Worm (Caenorhabditis elegans): ENCODE data around the gene Y38F1A.1.

Y38F1A.1 gene

DNA sequence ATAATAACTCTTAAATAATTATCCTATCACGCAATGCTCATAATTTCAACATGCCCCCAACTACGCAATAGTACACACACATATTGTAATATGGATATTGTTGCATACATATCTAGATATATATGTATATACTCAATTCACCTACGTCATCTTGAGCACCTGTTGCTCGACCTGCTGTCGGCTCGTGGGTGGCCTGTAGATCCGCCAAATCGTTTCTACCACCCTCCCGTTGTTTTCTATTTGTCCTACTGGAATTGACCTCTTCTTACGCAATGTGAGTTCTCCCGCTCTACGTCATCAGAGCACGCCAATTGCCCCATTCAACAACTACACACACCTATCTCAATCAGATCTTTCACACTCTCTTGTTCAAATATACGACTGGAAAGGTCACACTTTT is 31.2 kb upstream of the Y38F1A.1 start:
- TF ChIP-seq repo-1 (tag; optimal IDR thresholded peaks at IDR 0.05) (no peak), ztf-6 (GFP tag; IDR thresholded peaks at IDR 0.05) (no peak)

DNA sequence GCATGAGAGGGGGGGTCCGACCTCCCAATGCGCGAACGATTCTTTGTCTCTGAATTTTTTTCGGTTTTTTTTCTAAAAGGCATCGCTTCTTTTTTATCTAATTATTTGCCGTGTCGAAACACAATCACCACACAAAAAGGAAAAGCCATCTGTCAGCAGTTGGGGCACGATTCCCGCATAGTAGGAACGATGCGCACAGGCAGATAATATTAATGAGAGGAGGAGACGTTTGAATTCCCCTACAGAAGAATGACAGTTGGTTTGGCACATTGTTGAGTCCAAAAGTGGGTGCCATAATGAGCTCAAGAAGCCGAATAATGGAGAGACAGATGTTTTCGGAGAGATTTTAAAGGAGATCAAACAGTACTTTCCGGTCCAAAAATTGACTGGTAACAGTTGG is 30.1 kb upstream of the Y38F1A.1 start:
- no peak for TF ChIP-seq mes-4 (tag; optimal IDR thresholded peaks at IDR 0.05)
- TF ChIP-seq repo-1 (tag; optimal IDR thresholded peaks at IDR 0.05) = no peak
- TF ChIP-seq nfya-2 (GFP tag; IDR thresholded peaks at IDR 0.05) = no peak
- no peak for TF ChIP-seq egrh-3 (GFP tag; IDR thresholded peaks at IDR 0.05)
- TF ChIP-seq T26A5.8 (tag; optimal IDR thresholded peaks at IDR 0.05) = no peak
- no peak for TF ChIP-seq ztf-3 (GFP tag; optimal IDR thresholded peaks at IDR 0.05)
- no peak for TF ChIP-seq F39B2.1 (GFP tag; IDR thresholded peaks at IDR 0.05)
- no peak for TF ChIP-seq F33H1.4 (GFP tag; IDR thresholded peaks at IDR 0.05)
- no peak for TF ChIP-seq F22D6.2 (tag; optimal IDR thresholded peaks at IDR 0.05)
- TF ChIP-seq lag-1 (GFP tag; IDR thresholded peaks at IDR 0.05) = no peak
- no peak for TF ChIP-seq athp-1 (tag; optimal IDR thresholded peaks at IDR 0.05)
- TF ChIP-seq C06A6.2 (GFP tag; conservative IDR thresholded peaks at IDR 0.05) = no peak
- TF ChIP-seq let-526 (GFP tag; IDR thresholded peaks at IDR 0.05) = no peak
- TF ChIP-seq attf-5 (GFP tag; optimal IDR thresholded peaks at IDR 0.05) = no peak
- no peak for TF ChIP-seq die-1 (tag; optimal IDR thresholded peaks at IDR 0.05)
- no peak for TF ChIP-seq lir-1 (GFP tag; conservative IDR thresholded peaks at IDR 0.05)
- no peak for TF ChIP-seq ceh-100 (GFP tag; IDR thresholded peaks at IDR 0.05)
- no peak for TF ChIP-seq ztf-22 (GFP tag; optimal IDR thresholded peaks at IDR 0.05)
- TF ChIP-seq dpff-1 (tag; optimal IDR thresholded peaks at IDR 0.05) = no peak

ce11 chrII:12982830-12983229 is 28.3 kb upstream of the Y38F1A.1 start:
- TF ChIP-seq snpc-3.4 (tag; optimal IDR thresholded peaks at IDR 0.05) (no peak), lin-35 (GFP tag; optimal IDR thresholded peaks at IDR 0.05) (no peak), ztf-18 (tag; optimal IDR thresholded peaks at IDR 0.05) (no peak), nfya-2 (GFP tag; IDR thresholded peaks at IDR 0.05) (no peak), lin-54 (GFP tag; optimal IDR thresholded peaks at IDR 0.05) (no peak), hsf-1 (GFP tag; IDR thresholded peaks at IDR 0.05) (no peak), ztf-6 (GFP tag; IDR thresholded peaks at IDR 0.05) (no peak)

DNA sequence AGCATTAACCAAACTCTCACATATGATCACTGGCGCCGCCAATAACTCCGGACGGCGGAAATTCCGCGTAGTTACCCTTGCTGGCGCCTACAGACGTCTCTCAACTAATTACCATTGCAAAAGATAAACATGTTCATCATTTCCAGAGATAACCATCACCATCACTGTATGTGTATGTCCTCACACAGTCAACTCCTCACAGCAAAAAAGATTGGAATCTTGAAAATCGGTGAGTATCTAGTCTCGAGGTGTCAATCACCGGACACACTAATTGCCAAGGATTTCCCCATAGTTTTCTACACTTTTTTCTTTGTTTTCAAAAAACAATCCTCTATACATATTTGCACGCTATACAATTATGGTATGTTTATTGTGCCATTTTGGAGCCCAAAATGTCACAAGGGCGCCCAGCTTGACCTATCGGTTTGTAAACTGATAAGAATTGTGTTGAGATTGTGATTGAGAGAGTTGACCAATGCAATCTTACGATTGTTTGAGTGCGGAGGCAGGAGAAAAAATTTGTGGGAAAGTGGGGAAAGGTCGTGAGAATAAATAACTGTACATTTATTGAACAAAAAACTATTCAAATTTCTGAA is 27.5 kb upstream of the Y38F1A.1 start:
- TF ChIP-seq nhr-80 (tag; optimal IDR thresholded peaks at IDR 0.05) = peak; percentile 26
- TF ChIP-seq ceh-100 (GFP tag; IDR thresholded peaks at IDR 0.05) = no peak
- TF ChIP-seq unc-62 (GFP tag; optimal IDR thresholded peaks at IDR 0.05) = peak; percentile 80

DNA sequence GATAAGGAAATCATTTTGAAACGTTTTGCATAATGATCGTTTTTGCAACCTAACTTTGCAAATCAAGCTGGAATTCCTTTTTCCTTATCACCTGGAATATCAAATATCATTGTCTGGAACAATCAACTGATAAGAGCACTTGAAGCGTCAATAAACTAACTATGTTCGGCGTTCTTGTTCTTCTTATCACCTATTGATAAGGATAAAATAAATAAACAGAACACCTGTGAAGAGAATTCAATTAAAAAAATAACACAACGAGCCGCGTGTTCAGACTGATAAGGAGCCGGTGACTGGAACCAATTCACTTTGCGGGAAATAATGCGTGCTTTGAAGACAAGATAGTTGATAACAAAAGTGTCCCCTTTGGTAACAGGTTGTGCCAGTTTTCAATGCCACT is 25.6 kb upstream of the Y38F1A.1 start, which contains the start of gene cyd-1:
Gene cyd-1, plus strand, starts transcription at position 380 of the 400 bp plus-strand sequence.
- TF ChIP-seq unc-62 (GFP tag; optimal IDR thresholded peaks at IDR 0.05) (peak; percentile 38), nhr-80 (tag; optimal IDR thresholded peaks at IDR 0.05) (peak; percentile 82), ekl-4 (GFP tag; IDR thresholded peaks at IDR 0.05) (no peak), ets-4 (GFP tag; optimal IDR thresholded peaks at IDR 0.05) (peak; percentile 61), dox-1 (GFP tag; IDR thresholded peaks at IDR 0.05) (peak; percentile 51), madf-6 (GFP tag; IDR thresholded peaks at IDR 0.05) (no peak)

ce11 chrII:12978658-12979057 is 24.1 kb upstream of the Y38F1A.1 start:
- TF ChIP-seq egrh-3 (GFP tag; IDR thresholded peaks at IDR 0.05) (no peak), ztf-25 (GFP tag; IDR thresholded peaks at IDR 0.05) (no peak), nfya-1 (tag; optimal IDR thresholded peaks at IDR 0.05; ENCODE audit: borderline replicate concordance, insufficient read depth) (no peak), ceh-100 (GFP tag; IDR thresholded peaks at IDR 0.05) (no peak), lin-35 (GFP tag; optimal IDR thresholded peaks at IDR 0.05) (no peak), B0336.3 (GFP tag; IDR thresholded peaks at IDR 0.05) (no peak), ets-4 (GFP tag; optimal IDR thresholded peaks at IDR 0.05) (no peak), F10E7.11 (tag; optimal IDR thresholded peaks at IDR 0.05) (no peak), let-526 (GFP tag; IDR thresholded peaks at IDR 0.05) (no peak), T07F8.4 (tag; optimal IDR thresholded peaks at IDR 0.05) (no peak), hmg-20 (GFP tag; IDR thresholded peaks at IDR 0.05) (no peak), Y95B8A.8 (GFP tag; IDR thresholded peaks at IDR 0.05) (no peak), bed-1 (GFP tag; IDR thresholded peaks at IDR 0.05) (no peak), nhr-120 (GFP tag; IDR thresholded peaks at IDR 0.05) (no peak), F49E8.2 (tag; optimal IDR thresholded peaks at IDR 0.05; ENCODE audit: insufficient read depth) (no peak)

Data from whole organism, young adult.